Worm (Caenorhabditis elegans): ENCODE measurements around the gene F42A10.6.
A peak's percentile ranks its signal among the peaks of the same experiment; 100 is the strongest.

The F42A10.6 gene

DNA sequence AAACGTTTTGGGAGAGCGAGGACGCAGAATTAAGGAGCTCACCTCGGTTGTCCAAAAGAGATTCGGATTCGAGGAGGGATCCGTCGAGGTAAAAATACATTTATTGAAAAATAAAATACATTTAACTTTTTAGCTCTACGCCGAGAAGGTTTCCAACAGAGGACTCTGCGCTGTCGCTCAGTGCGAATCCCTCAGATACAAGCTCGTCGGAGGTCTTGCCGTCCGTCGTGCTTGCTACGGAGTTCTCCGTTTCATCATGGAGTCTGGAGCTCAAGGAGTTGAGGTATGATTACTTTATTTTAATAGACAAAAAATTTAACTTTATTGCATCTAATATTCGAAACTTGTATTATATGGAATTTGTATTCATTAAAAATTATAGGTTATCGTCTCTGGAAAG is 30.4 kb upstream of the F42A10.6 start (continued):
- peak; percentile 26; the same call in 1 of the 2 replicates for TF ChIP-seq F33H1.4 (GFP tag; IDR thresholded peaks at IDR 0.05)
- TF ChIP-seq zfh-2 (GFP tag; conservative IDR thresholded peaks at IDR 0.05), result peak; percentile 49
- TF ChIP-seq F37B4.10 (GFP tag; IDR thresholded peaks at IDR 0.05), result no peak
- TF ChIP-seq attf-5 (GFP tag; optimal IDR thresholded peaks at IDR 0.05), result no peak
- TF ChIP-seq ceh-58 (GFP tag; IDR thresholded peaks at IDR 0.05), result 0 out of 2 replicates have a peak, but pooled peaks have one; percentile 57

ce11 chrIII:6206161-6206853 is 29.6 kb upstream of the F42A10.6 start, which contains the start of the genes sna-3 and rps-3:
TSS of gene sna-3 (minus strand) at chrIII:6206211.
TSS of gene rps-3 (plus strand) at chrIII:6206803.
- no peak for TF ChIP-seq attf-6 (GFP tag; IDR thresholded peaks at IDR 0.05)
- TF ChIP-seq snpc-4 (GFP tag; optimal IDR thresholded peaks at IDR 0.05), result peak; percentile 10
- TF ChIP-seq snpc-4 (tag; optimal IDR thresholded peaks at IDR 0.05), result peak; percentile 26 to 69 (median 42)
- TF ChIP-seq ztf-18 (tag; optimal IDR thresholded peaks at IDR 0.05), result peak; percentile 83
- TF ChIP-seq ceh-40 (GFP tag; IDR thresholded peaks at IDR 0.05), result no peak
- TF ChIP-seq ets-4 (GFP tag; optimal IDR thresholded peaks at IDR 0.05), result no peak
- no peak for TF ChIP-seq repo-1 (tag; optimal IDR thresholded peaks at IDR 0.05)
- TF ChIP-seq bed-2 (GFP tag; IDR thresholded peaks at IDR 0.05), result no peak
- no peak for TF ChIP-seq let-526 (GFP tag; IDR thresholded peaks at IDR 0.05)
- no peak for TF ChIP-seq mxl-1 (tag; optimal IDR thresholded peaks at IDR 0.05)
- no peak for TF ChIP-seq C17E4.6 (GFP tag; IDR thresholded peaks at IDR 0.05)
- TF ChIP-seq egrh-3 (GFP tag; IDR thresholded peaks at IDR 0.05), result no peak
- 0 out of 2 replicates have a peak, but pooled peaks have one; percentile 13 for TF ChIP-seq cebp-1 (GFP tag; IDR thresholded peaks at IDR 0.05)
- TF ChIP-seq cebp-1 (tag; optimal IDR thresholded peaks at IDR 0.05), result peak; percentile 62
- peak; percentile 29 for TF ChIP-seq dpl-1 (GFP tag; optimal IDR thresholded peaks at IDR 0.05)
- no peak for TF ChIP-seq Y79H2A.3 (GFP tag; conservative IDR thresholded peaks at IDR 0.05)
- TF ChIP-seq ztf-22 (GFP tag; optimal IDR thresholded peaks at IDR 0.05), result no peak
- no peak for TF ChIP-seq Y67H2A.10 (GFP tag; conservative IDR thresholded peaks at IDR 0.05)
- TF ChIP-seq lin-54 (GFP tag; optimal IDR thresholded peaks at IDR 0.05), result peak; percentile 67
- no peak for TF ChIP-seq nhr-120 (GFP tag; IDR thresholded peaks at IDR 0.05)
- peak; percentile 72 for TF ChIP-seq mcd-1 (GFP tag; IDR thresholded peaks at IDR 0.05)
- 0 out of 2 replicates have a peak, but pooled peaks have one; percentile 20 for TF ChIP-seq madf-3 (GFP tag; IDR thresholded peaks at IDR 0.05)
- no peak for TF ChIP-seq hlh-12 (tag; optimal IDR thresholded peaks at IDR 0.05)
- peak; percentile 64; the same call in 1 of the 2 replicates for TF ChIP-seq pbrm-1 (GFP tag; IDR thresholded peaks at IDR 0.05)
- TF ChIP-seq rcor-1 (GFP tag; IDR thresholded peaks at IDR 0.05), result no peak
- peak; percentile 93 for TF ChIP-seq F33H1.4 (GFP tag; IDR thresholded peaks at IDR 0.05)
- no peak for TF ChIP-seq B0035.1 (tag; optimal IDR thresholded peaks at IDR 0.05)
- no peak for TF ChIP-seq ama-1 (optimal IDR thresholded peaks at IDR 0.05)
- TF ChIP-seq ama-1 (GFP tag; optimal IDR thresholded peaks at IDR 0.05), result no peak
- no peak for TF ChIP-seq egl-18 (GFP tag; IDR thresholded peaks at IDR 0.05)
- TF ChIP-seq lin-40 (tag; optimal IDR thresholded peaks at IDR 0.05), result peak; percentile 27
- TF ChIP-seq ceh-79 (tag; optimal IDR thresholded peaks at IDR 0.05), result no peak
- TF ChIP-seq hmg-1.2 (GFP tag; IDR thresholded peaks at IDR 0.05), result peak; percentile 86
- no peak for TF ChIP-seq aptf-2 (GFP tag; conservative IDR thresholded peaks at IDR 0.05)
- peak; percentile 55 for TF ChIP-seq snpc-1.3 (tag; optimal IDR thresholded peaks at IDR 0.05; ENCODE audit: insufficient read depth)
- TF ChIP-seq K12H6.12 (tag; optimal IDR thresholded peaks at IDR 0.05), result no peak
- TF ChIP-seq F57A8.1 (GFP tag; optimal IDR thresholded peaks at IDR 0.05), result no peak
- TF ChIP-seq nhr-80 (tag; optimal IDR thresholded peaks at IDR 0.05), result peak; percentile 54
- TF ChIP-seq D2030.7 (GFP tag; IDR thresholded peaks at IDR 0.05), result peak; percentile 72
- TF ChIP-seq F55B11.4 (tag; optimal IDR thresholded peaks at IDR 0.05; ENCODE audit: borderline replicate concordance, insufficient read depth), result no peak
- TF ChIP-seq T07F8.4 (tag; optimal IDR thresholded peaks at IDR 0.05), result no peak
- no peak for TF ChIP-seq nhr-179 (tag; optimal IDR thresholded peaks at IDR 0.05)
- TF ChIP-seq mes-4 (tag; optimal IDR thresholded peaks at IDR 0.05), result no peak

All from whole organism, young adult.